Fruit fly (Drosophila melanogaster) whole organism, embryonic: ENCODE results near the gene PRL-1.
A peak's percentile ranks its signal among the peaks of the same experiment; 100 is the strongest.

Experiments
- Blimp-1 ChIP-seq: fragments of 200-800 bp; sonication (Bioruptor generic); optimal IDR thresholded peaks from 3 replicates; lab custom pipeline; 2018; ENCODE audit warnings: missing biosample characterization, missing genetic modification characterization, mild to moderate bottlenecking, moderate library complexity, missing genetic modification reagents
- BtbVII ChIP-seq: fragments of 200-800 bp; sonication (Bioruptor generic); optimal IDR thresholded peaks from 3 replicates; lab custom pipeline; 2017; ENCODE audit warnings: missing biosample characterization, mild to moderate bottlenecking, missing genetic modification characterization
- CG10147 ChIP-seq: fragments of 200-800 bp; sonication (Bioruptor generic); optimal IDR thresholded peaks from 2 replicates; lab custom pipeline; 2019; ENCODE audit warnings: missing biosample characterization, mild to moderate bottlenecking, missing genetic modification characterization, moderate library complexity
- CG1024 ChIP-seq: fragments of 200-800 bp; sonication (Bioruptor generic); IDR thresholded peaks from 2 replicates; pipeline ENCODE4 v1.3.6; 2022; ENCODE audit warnings: missing biosample characterization, missing genetic modification characterization
- CG11504 ChIP-seq: fragments of 200-800 bp; sonication (Bioruptor generic); optimal IDR thresholded peaks from 3 replicates; lab custom pipeline; 2019; ENCODE audit warnings: missing biosample characterization, mild to moderate bottlenecking, missing genetic modification characterization, moderate library complexity
- CG12104 ChIP-seq: fragments of 200-800 bp; sonication (Bioruptor generic); optimal IDR thresholded peaks from 3 replicates; lab custom pipeline; 2016; ENCODE audit warnings: missing biosample characterization, missing genetic modification characterization
- CG12769 ChIP-seq: fragments of 200-800 bp; sonication (Bioruptor generic); optimal IDR thresholded peaks from 2 replicates; lab custom pipeline; 2019; ENCODE audit warnings: missing biosample characterization, mild to moderate bottlenecking, missing genetic modification characterization, moderate library complexity
- CG13894 ChIP-seq: fragments of 200-800 bp; sonication (Bioruptor generic); optimal IDR thresholded peaks from 3 replicates; lab custom pipeline; 2018; ENCODE audit warnings: missing biosample characterization, mild to moderate bottlenecking, missing genetic modification characterization, moderate library complexity
- CG17361 ChIP-seq: fragments of 200-800 bp; sonication (Bioruptor generic); IDR thresholded peaks from 3 replicates; pipeline ENCODE4 v1.3.6; 2022; ENCODE audit warnings: missing biosample characterization, missing genetic modification characterization
- CG17912 ChIP-seq: fragments of 200-800 bp; sonication (Bioruptor generic); optimal IDR thresholded peaks from 2 replicates; lab custom pipeline; 2018; ENCODE audit warnings: missing biosample characterization, mild to moderate bottlenecking, missing genetic modification characterization
- CG1832 ChIP-seq: fragments of 200-800 bp; sonication (Bioruptor generic); optimal IDR thresholded peaks from 2 replicates; lab custom pipeline; 2017; ENCODE audit warnings: missing biosample characterization, mild to moderate bottlenecking, missing genetic modification characterization, inconsistent platforms
- CG2116 ChIP-seq: fragments of 200-800 bp; sonication (Bioruptor generic); optimal IDR thresholded peaks from 3 replicates; lab custom pipeline; 2018; ENCODE audit warnings: missing biosample characterization, mild to moderate bottlenecking, missing genetic modification characterization
- CG2129 ChIP-seq: fragments of 200-800 bp; sonication (Bioruptor generic); IDR thresholded peaks from 2 replicates; pipeline ENCODE4 v1.3.6; 2022; ENCODE audit warnings: missing biosample characterization, missing genetic modification characterization; ENCODE audit not compliant: partially characterized antibody
- CG31441 ChIP-seq: fragments of 200-800 bp; sonication (Bioruptor generic); IDR thresholded peaks from 2 replicates; pipeline ENCODE4 v1.3.6; 2022; ENCODE audit warnings: missing biosample characterization, missing genetic modification characterization
- CG7357 ChIP-seq: fragments of 200-800 bp; sonication (Bioruptor generic); IDR thresholded peaks from 3 replicates; pipeline ENCODE4 v1.3.6; 2022; ENCODE audit warnings: missing biosample characterization, missing genetic modification characterization
- CG7987 ChIP-seq: fragments of 200-800 bp; sonication (Bioruptor generic); optimal IDR thresholded peaks from 2 replicates; lab custom pipeline; 2018; ENCODE audit warnings: missing biosample characterization, mild to moderate bottlenecking, missing genetic modification characterization, moderate library complexity
- CG8359 ChIP-seq: fragments of 200-800 bp; sonication (Bioruptor generic); optimal IDR thresholded peaks from 2 replicates; lab custom pipeline; 2017; ENCODE audit warnings: missing biosample characterization, mild to moderate bottlenecking, missing genetic modification characterization, borderline replicate concordance
- CG8478 ChIP-seq: fragments of >200 bp; optimal IDR thresholded peaks from 2 replicates; lab custom pipeline; 2018
- CrebB ChIP-seq: fragments of 200-800 bp; sonication (Bioruptor generic); optimal IDR thresholded peaks from 3 replicates; lab custom pipeline; 2018; ENCODE audit warnings: missing biosample characterization, mild to moderate bottlenecking, missing genetic modification characterization
- Deaf1 ChIP-seq: fragments of 200-800 bp; optimal IDR thresholded peaks from 3 replicates; lab custom pipeline; 2019; ENCODE audit warnings: missing biosample characterization, mild to moderate bottlenecking, missing genetic modification characterization, moderate library complexity
- Dek ChIP-seq: fragments of 200-800 bp; sonication (Bioruptor generic); optimal IDR thresholded peaks from 3 replicates; lab custom pipeline; 2019; ENCODE audit warnings: missing biosample characterization, mild to moderate bottlenecking, missing genetic modification characterization, moderate library complexity
- Dll ChIP-seq: fragments of 200-800 bp; sonication (Bioruptor generic); IDR thresholded peaks from 4 replicates; pipeline ENCODE4 v1.3.6; 2022; ENCODE audit warnings: missing biosample characterization, missing genetic modification characterization; ENCODE audit not compliant: partially characterized antibody
- ERR ChIP-seq: fragments of 200-800 bp; sonication (Bioruptor generic); optimal IDR thresholded peaks from 2 replicates; lab custom pipeline; 2016; ENCODE audit warnings: missing biosample characterization, missing genetic modification characterization
- HLHmδ ChIP-seq: fragments of 200-800 bp; sonication (Bioruptor generic); optimal IDR thresholded peaks from 2 replicates; lab custom pipeline; 2018; ENCODE audit warnings: missing biosample characterization, mild to moderate bottlenecking, missing genetic modification characterization, moderate library complexity
- Hr78 ChIP-seq, 2 experiments: fragments of 200-800 bp in 1 of 2; fragments of >200 bp in 1 of 2; sonication (Bioruptor generic) in 1 of 2; optimal IDR thresholded peaks; 2 replicates each; lab custom pipeline; 2017 to 2019; ENCODE audit warnings: missing biosample characterization in 2 of 2, missing genetic modification characterization in 2 of 2, mild to moderate bottlenecking in 1 of 2, moderate library complexity in 1 of 2
- Lim3 ChIP-seq: fragments of 200-800 bp; sonication (Bioruptor generic); IDR thresholded peaks from 2 replicates; pipeline ENCODE4 v1.3.6; 2022; ENCODE audit warnings: missing biosample characterization, missing genetic modification characterization
- NK7.1 ChIP-seq: fragments of 200-800 bp; sonication (Bioruptor generic); optimal IDR thresholded peaks from 3 replicates; lab custom pipeline; 2016; ENCODE audit warnings: missing biosample characterization, missing genetic modification characterization
- Sox102F ChIP-seq: fragments of 200-800 bp; sonication (Bioruptor generic); optimal IDR thresholded peaks from 2 replicates; lab custom pipeline; 2018; ENCODE audit warnings: missing biosample characterization, mild to moderate bottlenecking, missing genetic modification characterization, moderate library complexity
- YL-1 ChIP-seq: fragments of 200-800 bp; sonication (Bioruptor generic); optimal IDR thresholded peaks from 3 replicates; lab custom pipeline; 2017; ENCODE audit warnings: missing biosample characterization, mild to moderate bottlenecking, missing genetic modification characterization
- bigmax ChIP-seq: fragments of 200-800 bp; sonication (Bioruptor generic); optimal IDR thresholded peaks from 2 replicates; lab custom pipeline; 2018; ENCODE audit warnings: missing biosample characterization, mild to moderate bottlenecking, missing genetic modification characterization
- cg ChIP-seq: fragments of 200-800 bp; sonication (Bioruptor generic); optimal IDR thresholded peaks from 3 replicates; lab custom pipeline; 2019; ENCODE audit warnings: missing biosample characterization, mild to moderate bottlenecking, missing genetic modification characterization, moderate library complexity
- chif ChIP-seq, 2 experiments: fragments of 200-800 bp; sonication (Bioruptor generic); optimal IDR thresholded peaks; 3 replicates each; lab custom pipeline; 2016; ENCODE audit warnings: missing biosample characterization in 2 of 2, missing genetic modification characterization in 2 of 2
- chn ChIP-seq: fragments of 200-800 bp; sonication (Bioruptor generic); optimal IDR thresholded peaks from 2 replicates; lab custom pipeline; 2016; ENCODE audit warnings: missing biosample characterization, missing genetic modification characterization
- crp ChIP-seq, 2 experiments: fragments of 200-800 bp; sonication (Bioruptor generic); optimal IDR thresholded peaks; 2 replicates in 1 of 2; 3 replicates in 1 of 2; lab custom pipeline; 2017; ENCODE audit warnings: missing biosample characterization in 2 of 2, missing genetic modification characterization in 2 of 2, mild to moderate bottlenecking in 1 of 2, moderate library complexity in 1 of 2
- cwo ChIP-seq: fragments of 200-800 bp; sonication (Bioruptor generic); optimal IDR thresholded peaks from 3 replicates; lab custom pipeline; 2017; ENCODE audit warnings: missing biosample characterization, missing genetic modification characterization, mild to moderate bottlenecking, moderate library complexity, missing genetic modification reagents
- danr ChIP-seq: fragments of 200-800 bp; sonication (Bioruptor generic); IDR thresholded peaks from 2 replicates; pipeline ENCODE4 v1.3.6; 2022; ENCODE audit warnings: missing biosample characterization, missing genetic modification characterization
- dm ChIP-seq: fragments of 200-800 bp; sonication (Bioruptor generic); optimal IDR thresholded peaks from 3 replicates; lab custom pipeline; 2016; ENCODE audit warnings: missing biosample characterization, missing genetic modification characterization
- ftz-f1 ChIP-seq: fragments of 200-800 bp; sonication (Bioruptor generic); optimal IDR thresholded peaks from 2 replicates; lab custom pipeline; 2016; ENCODE audit warnings: missing biosample characterization, missing genetic modification characterization
- gro ChIP-seq: fragments of 200-800 bp; sonication (Bioruptor generic); optimal IDR thresholded peaks from 2 replicates; lab custom pipeline; 2016; ENCODE audit warnings: missing biosample characterization, missing genetic modification characterization
- kah ChIP-seq: fragments of 200-800 bp; sonication (Bioruptor generic); optimal IDR thresholded peaks from 2 replicates; lab custom pipeline; 2018; ENCODE audit warnings: missing biosample characterization, mild to moderate bottlenecking, missing genetic modification characterization
- kni ChIP-seq: fragments of 200-800 bp; sonication (Bioruptor generic); optimal IDR thresholded peaks from 3 replicates; lab custom pipeline; 2017; ENCODE audit warnings: mild to moderate bottlenecking, missing biosample characterization, missing genetic modification reagents, missing genetic modification characterization
- pb ChIP-seq: fragments of 200-800 bp; sonication (Bioruptor generic); optimal IDR thresholded peaks from 3 replicates; lab custom pipeline; 2016; ENCODE audit warnings: missing biosample characterization, missing genetic modification characterization
- pfk ChIP-seq: fragments of 200-800 bp; sonication (Bioruptor generic); optimal IDR thresholded peaks from 2 replicates; lab custom pipeline; 2018; ENCODE audit warnings: missing biosample characterization, mild to moderate bottlenecking, missing genetic modification characterization, moderate library complexity
- prd ChIP-seq, 3 experiments: fragments of >200 bp in 2 of 3; fragments of 200-800 bp in 1 of 3; sonication (Bioruptor generic) in 1 of 3; optimal IDR thresholded peaks in 2 of 3; IDR thresholded peaks in 1 of 3; 2 replicates in 2 of 3; 3 replicates in 1 of 3; pipeline versions ENCODE4 v1.3.6 to Lab custom; 2017 to 2022; ENCODE audit warnings: missing biosample characterization in 1 of 3, missing genetic modification characterization in 1 of 3
- psq ChIP-seq: fragments of 200-800 bp; sonication (Bioruptor generic); optimal IDR thresholded peaks from 2 replicates; lab custom pipeline; 2017; ENCODE audit warnings: missing biosample characterization, missing genetic modification characterization
- sc ChIP-seq, 3 experiments: fragments of >200 bp in 2 of 3; fragments of 200-800 bp in 1 of 3; sonication (Bioruptor generic) in 1 of 3; optimal IDR thresholded peaks; 2 replicates in 2 of 3; 3 replicates in 1 of 3; lab custom pipeline; 2017; ENCODE audit warnings: mild to moderate bottlenecking in 1 of 3, missing biosample characterization in 1 of 3, missing genetic modification characterization in 1 of 3, missing genetic modification reagents in 1 of 3
- sima ChIP-seq: fragments of 200-800 bp; sonication (Bioruptor generic); optimal IDR thresholded peaks from 2 replicates; lab custom pipeline; 2016; ENCODE audit warnings: missing biosample characterization, missing genetic modification characterization
- sug ChIP-seq: fragments of 200-800 bp; optimal IDR thresholded peaks from 2 replicates; lab custom pipeline; 2019; ENCODE audit warnings: missing biosample characterization, mild to moderate bottlenecking, missing genetic modification characterization, moderate library complexity
- ttk ChIP-seq: fragments of 200-800 bp; sonication (Bioruptor generic); IDR thresholded peaks from 2 replicates; pipeline ENCODE4 v2.1.2; 2022; ENCODE audit warnings: missing biosample characterization, missing genetic modification characterization

Gene PRL-1

DNA sequence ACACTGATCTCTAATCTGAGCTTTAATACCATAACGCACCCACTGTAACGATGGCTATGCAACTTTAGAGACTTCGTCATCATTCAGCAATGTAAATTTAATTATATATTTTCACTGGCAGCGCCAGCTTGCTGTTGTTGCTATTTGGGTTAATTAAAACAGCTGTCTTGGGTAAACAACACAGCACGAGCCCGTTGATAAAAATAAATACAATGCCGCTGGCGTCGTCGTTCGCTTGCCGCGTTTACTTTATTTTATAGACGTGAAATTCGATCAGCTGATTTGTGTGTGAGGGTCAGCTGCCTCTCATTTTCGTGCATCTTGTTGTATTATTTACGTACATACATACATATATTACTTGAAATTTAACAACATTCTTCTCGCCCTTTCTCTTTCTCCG, 15.3 kb upstream of the PRL-1 start (continued):
- TF ChIP-seq sc (optimal IDR thresholded peaks at IDR 0.05; lab: Kevin White, UChicago) (no peak), sc (GFP tag; optimal IDR thresholded peaks at IDR 0.05; lab: Kevin White, UChicago) (no peak), CG31441 (GFP tag; lab: Robert Waterston, UW) (no peak), CG17912 (peak; percentile 48), ttk (GFP tag; lab: Robert Waterston, UW) (no peak), CG12104 (GFP tag; lab: Kevin White, UChicago) (no peak), Lim3 (GFP tag; lab: Robert Waterston, UW) (no peak), CG1024 (GFP tag; lab: Robert Waterston, UW) (no peak), psq (GFP tag; lab: Kevin White, UChicago) (no peak), sima (no peak), prd (optimal IDR thresholded peaks at IDR 0.05; lab: Kevin White, UChicago) (no peak), prd (GFP tag; IDR thresholded peaks at IDR 0.05; lab: Robert Waterston, UW) (no peak), CG2129 (no peak), BtbVII (GFP tag; lab: Kevin White, UChicago) (peak; percentile 46), chif (GFP tag; optimal IDR thresholded peaks at IDR 0.05; lab: Kevin White, UChicago) (no peak), ERR (no peak), Dek (tag; lab: Kevin White, UChicago) (no peak), Blimp-1 (peak; percentile 29), CG7357 (GFP tag; lab: Robert Waterston, UW) (no peak), YL-1 (GFP tag; lab: Kevin White, UChicago) (no peak), danr (no peak)

DNA sequence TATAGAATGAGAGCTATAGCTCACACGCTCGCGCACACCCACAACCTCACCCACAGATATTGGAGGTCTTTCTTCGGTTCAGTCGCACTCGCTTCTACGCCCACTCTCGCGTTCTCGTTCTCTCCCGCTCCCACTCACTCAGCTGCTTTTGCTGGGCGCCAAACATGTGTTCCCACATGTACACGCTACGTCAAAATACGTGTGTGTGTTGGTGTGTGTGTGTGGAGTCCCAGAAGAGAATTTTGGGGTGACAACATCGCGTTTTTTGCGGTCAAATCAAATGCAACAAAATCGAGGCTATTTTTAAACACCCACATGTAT, 14.0 kb upstream of the PRL-1 start:
- TF ChIP-seq CG1832 (GFP tag; lab: Kevin White, UChicago) (peak; percentile 89), pb (GFP tag; lab: Kevin White, UChicago) (no peak), gro (GFP tag; lab: Kevin White, UChicago) (peak; percentile 21), CG17912 (peak; percentile 6), kah (GFP tag; lab: Kevin White, UChicago) (peak; percentile 23), cg (GFP tag; lab: Kevin White, UChicago) (peak; percentile 98), bigmax (GFP tag; lab: Kevin White, UChicago) (peak; percentile 17), Dll (GFP tag; lab: Robert Waterston, UW) (no peak), CG17361 (no peak), CG11504 (peak; percentile 13), CG7987 (peak; percentile 81), CG13894 (peak; percentile 55), Deaf1 (peak; percentile 4), CG2116 (GFP tag; lab: Kevin White, UChicago) (no peak), Hr78 (GFP tag; optimal IDR thresholded peaks at IDR 0.05; lab: Kevin White, UChicago) (peak in 1 of 2 experiments; percentile 20), pfk (GFP tag; lab: Kevin White, UChicago) (peak; percentile 89), ftz-f1 (GFP tag; lab: Kevin White, UChicago) (peak; percentile 89), cwo (GFP tag; lab: Kevin White, UChicago) (peak; percentile 50), kni (GFP tag; lab: Kevin White, UChicago) (peak; percentile 48), dm (GFP tag; lab: Kevin White, UChicago) (peak; percentile 62), crp (GFP tag; optimal IDR thresholded peaks at IDR 0.05; lab: Kevin White, UChicago) (peak; percentile 23 to 88), CG8359 (GFP tag; lab: Kevin White, UChicago) (no peak), CG8478 (lab: Kevin White, UChicago) (peak; percentile 63), HLHmδ (GFP tag; lab: Kevin White, UChicago) (peak; percentile 86), CG10147 (no peak), CrebB (tag; lab: Kevin White, UChicago) (peak; percentile 16), CG12769 (peak; percentile 97), chn (peak; percentile 62), sug (tag; lab: Kevin White, UChicago) (peak; percentile 71), Sox102F (GFP tag; lab: Kevin White, UChicago) (no peak), NK7.1 (no peak)
